Fruit fly (Drosophila melanogaster): ENCODE data around the gene Cyp304a1.

Gene Cyp304a1

DNA sequence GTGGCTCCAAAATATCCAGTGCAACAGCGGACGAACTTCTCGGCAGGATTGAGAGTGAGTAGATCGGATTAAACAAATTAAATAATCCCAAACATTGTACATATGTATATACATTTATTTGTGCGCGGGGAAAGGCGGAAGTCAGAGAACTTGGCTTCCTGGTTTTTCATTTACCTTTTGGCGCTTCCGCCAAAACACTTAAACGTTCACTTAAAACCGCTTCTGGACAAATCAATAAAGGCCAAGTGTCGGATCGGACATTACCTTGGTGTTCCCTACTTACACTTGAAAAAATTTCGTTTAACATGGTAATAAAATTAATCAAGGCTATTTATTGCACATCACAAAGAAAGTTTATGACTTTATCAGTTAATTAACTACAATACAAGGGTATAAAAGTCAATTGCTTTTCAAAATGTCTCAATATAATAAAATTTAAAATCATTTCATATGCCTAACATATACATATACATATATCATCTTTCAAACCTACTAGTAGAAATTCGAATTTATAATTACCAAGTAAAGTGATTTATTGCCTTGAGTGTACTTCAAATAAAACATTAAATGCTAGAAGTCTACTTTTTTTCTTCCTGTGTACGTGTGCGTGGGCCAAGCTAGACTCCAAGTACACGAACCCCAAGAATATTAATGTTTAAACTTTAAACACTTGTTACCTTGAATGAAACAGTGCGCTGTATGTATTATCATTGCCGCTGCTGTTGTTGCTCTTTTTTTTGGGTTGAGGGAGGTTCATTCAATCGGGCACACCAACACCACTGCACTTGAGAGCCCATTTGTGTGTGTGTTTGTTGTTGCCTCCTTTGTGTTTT is 18.0 kb downstream of the Cyp304a1 start (continued):
- TF ChIP-seq ewg (GFP tag; optimal IDR thresholded peaks at IDR 0.05) = peak; percentile 43
- TF ChIP-seq Atf6 (GFP tag; IDR thresholded peaks at IDR 0.05) = no peak; the same call in 1 of the 2 replicates
- TF ChIP-seq sisA (GFP tag; IDR thresholded peaks at IDR 0.05) = peak; percentile 57
- TF ChIP-seq gcm2 (GFP tag; optimal IDR thresholded peaks at IDR 0.05) = peak; percentile 11
- TF ChIP-seq Hmx (GFP tag; optimal IDR thresholded peaks at IDR 0.05) = no peak
- peak; percentile 43 for TF ChIP-seq Six4 (GFP tag; optimal IDR thresholded peaks at IDR 0.05)
- peak; percentile 59 for TF ChIP-seq CG18619 (GFP tag; optimal IDR thresholded peaks at IDR 0.05)
- peak; percentile 66 for TF ChIP-seq unpg (GFP tag; optimal IDR thresholded peaks at IDR 0.05)
- no peak for TF ChIP-seq Dp (GFP tag; optimal IDR thresholded peaks at IDR 0.05)
- TF ChIP-seq vfl (GFP tag; optimal IDR thresholded peaks at IDR 0.05) = no peak
- TF ChIP-seq CG13296 (GFP tag; optimal IDR thresholded peaks at IDR 0.05) = peak; percentile 51
- no peak for TF ChIP-seq pros (GFP tag; optimal IDR thresholded peaks at IDR 0.05)
- no peak for TF ChIP-seq ab (GFP tag; optimal IDR thresholded peaks at IDR 0.05)
- no peak for TF ChIP-seq CG6813 (GFP tag; optimal IDR thresholded peaks at IDR 0.05)
- peak; percentile 54 for TF ChIP-seq CG5180 (GFP tag; optimal IDR thresholded peaks at IDR 0.05)
- TF ChIP-seq ato (GFP tag; IDR thresholded peaks at IDR 0.05; ENCODE audit: partially characterized antibody) = no peak
- peak; percentile 63 for TF ChIP-seq Xbp1 (GFP tag; optimal IDR thresholded peaks at IDR 0.05)
- peak; percentile 45 for TF ChIP-seq bab2 (GFP tag; optimal IDR thresholded peaks at IDR 0.05)
- peak; percentile 45 for TF ChIP-seq E2f1 (GFP tag; IDR thresholded peaks at IDR 0.05)
- no peak for TF ChIP-seq knrl (GFP tag; IDR thresholded peaks at IDR 0.05; ENCODE audit: partially characterized antibody)
- TF ChIP-seq CG3281 (GFP tag; optimal IDR thresholded peaks at IDR 0.05) = peak; percentile 78
- TF ChIP-seq CG42726 (GFP tag; IDR thresholded peaks at IDR 0.05; ENCODE audit: partially characterized antibody) = no peak
- TF ChIP-seq repo (GFP tag; optimal IDR thresholded peaks at IDR 0.05) = peak; percentile 13
- TF ChIP-seq CG2199 (GFP tag; IDR thresholded peaks at IDR 0.05) = peak; percentile 25; the same call in 1 of the 3 replicates
- TF ChIP-seq vvl (GFP tag; IDR thresholded peaks at IDR 0.05) = peak; percentile 48; the same call in 1 of the 2 replicates
- TF ChIP-seq Stat92E (GFP tag; optimal IDR thresholded peaks at IDR 0.05) = no peak
- peak; percentile 83 for TF ChIP-seq CG7556 (GFP tag; optimal IDR thresholded peaks at IDR 0.05)
- no peak for TF ChIP-seq dm (GFP tag; optimal IDR thresholded peaks at IDR 0.05)
- peak; percentile 26 for TF ChIP-seq Camta (GFP tag; optimal IDR thresholded peaks at IDR 0.05)
- TF ChIP-seq Usf (GFP tag; optimal IDR thresholded peaks at IDR 0.05) = peak; percentile 17
- TF ChIP-seq Meics (GFP tag; optimal IDR thresholded peaks at IDR 0.05) = peak; percentile 77
- peak; percentile 24 for TF ChIP-seq CG8281 (tag; optimal IDR thresholded peaks at IDR 0.05)
- peak; percentile 13 for TF ChIP-seq kay (GFP tag; optimal IDR thresholded peaks at IDR 0.05)
- TF ChIP-seq vnd (GFP tag; IDR thresholded peaks at IDR 0.05; ENCODE audit: partially characterized antibody) = no peak
- peak; percentile 53 for TF ChIP-seq ind (GFP tag; optimal IDR thresholded peaks at IDR 0.05)
- peak; percentile 57 for TF ChIP-seq CG12219 (GFP tag; optimal IDR thresholded peaks at IDR 0.05)
- no peak for TF ChIP-seq lbe (GFP tag; optimal IDR thresholded peaks at IDR 0.05)
- TF ChIP-seq tgo (GFP tag; IDR thresholded peaks at IDR 0.05) = peak; percentile 57; the same call in 1 of the 3 replicates
- peak; percentile 91 for TF ChIP-seq CG11696 (GFP tag; IDR thresholded peaks at IDR 0.05)
- TF ChIP-seq scrt (GFP tag; optimal IDR thresholded peaks at IDR 0.05) = peak; percentile 19
- TF ChIP-seq Hand (GFP tag; optimal IDR thresholded peaks at IDR 0.05) = no peak
- peak; percentile 47 for TF ChIP-seq CG11723 (GFP tag; optimal IDR thresholded peaks at IDR 0.05)
- TF ChIP-seq sob (GFP tag; IDR thresholded peaks at IDR 0.05) = peak; percentile 45; the same call in 1 of the 2 replicates
- no peak for TF ChIP-seq ro (GFP tag; IDR thresholded peaks at IDR 0.05)
- TF ChIP-seq Fer1 (GFP tag; optimal IDR thresholded peaks at IDR 0.05) = peak; percentile 72
- TF ChIP-seq lilli (GFP tag; optimal IDR thresholded peaks at IDR 0.05) = peak; percentile 5
- peak; percentile 89 for TF ChIP-seq Med (GFP tag)
- TF ChIP-seq HLH54F (GFP tag; optimal IDR thresholded peaks at IDR 0.05) = peak; percentile 4
